Worm (Caenorhabditis elegans): ENCODE measurements around the gene nlp-60.
A peak's percentile ranks its signal among the peaks of the same experiment; 100 is the strongest.

Gene nlp-60

DNA sequence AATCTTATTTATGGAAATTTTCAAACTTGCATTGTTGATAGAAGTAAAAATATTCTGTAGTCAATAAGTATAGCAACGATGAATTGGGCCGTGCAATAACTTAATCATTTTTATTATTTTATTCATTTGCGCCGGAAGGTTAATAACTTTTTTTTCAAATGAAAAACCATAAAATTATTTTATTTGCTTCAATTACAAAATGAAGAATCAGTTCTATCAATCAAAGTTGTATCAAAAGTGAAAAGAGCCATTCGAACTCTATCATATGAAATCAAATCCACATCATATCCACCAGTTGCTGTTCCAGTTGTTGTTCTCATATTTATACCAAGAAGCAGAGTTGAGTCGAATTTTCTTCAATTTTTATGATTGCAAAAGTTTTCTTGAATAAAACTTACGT, 30.6 kb downstream of the nlp-60 start, which contains the start of gene cyp-33E1:
TSS of gene cyp-33E1 (minus strand) at position 101 of the 400 bp plus-strand sequence.
- TF ChIP-seq ama-1 (optimal IDR thresholded peaks at IDR 0.05) (no peak), eor-1 (tag; optimal IDR thresholded peaks at IDR 0.05) (no peak), jun-1 (tag; optimal IDR thresholded peaks at IDR 0.05) (no peak), egl-27 (tag; optimal IDR thresholded peaks at IDR 0.05) (no peak)

DNA sequence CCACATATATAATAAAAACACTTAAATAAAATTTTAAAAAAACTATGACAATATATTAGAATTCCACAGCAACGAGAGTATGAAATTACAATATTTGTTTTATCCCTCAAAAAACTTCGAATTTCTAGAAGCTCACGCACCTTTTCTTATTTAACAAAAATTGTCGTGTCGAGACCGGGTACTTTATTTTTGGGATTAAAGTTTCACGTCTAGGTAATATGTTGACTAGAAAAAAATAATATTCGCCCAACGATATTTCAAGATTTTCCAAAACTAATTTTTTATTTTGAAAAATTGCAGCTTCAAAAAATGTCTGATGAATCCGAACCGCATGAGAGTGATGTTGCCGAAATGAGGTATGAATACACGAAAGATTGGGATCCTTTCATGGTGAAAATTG, 34.7 kb downstream of the nlp-60 start, which contains the start of gene C49C8.3:
TSS of gene C49C8.3 (plus strand) at position 301 of the 400 bp plus-strand sequence.
- TF ChIP-seq zag-1 (tag; optimal IDR thresholded peaks at IDR 0.05) (no peak), ceh-9 (tag; optimal IDR thresholded peaks at IDR 0.05) (no peak), ztf-11 (tag; optimal IDR thresholded peaks at IDR 0.05) (no peak), nhr-77 (tag; optimal IDR thresholded peaks at IDR 0.05) (no peak), nfya-1 (tag; optimal IDR thresholded peaks at IDR 0.05; ENCODE audit: insufficient read depth) (no peak)

DNA sequence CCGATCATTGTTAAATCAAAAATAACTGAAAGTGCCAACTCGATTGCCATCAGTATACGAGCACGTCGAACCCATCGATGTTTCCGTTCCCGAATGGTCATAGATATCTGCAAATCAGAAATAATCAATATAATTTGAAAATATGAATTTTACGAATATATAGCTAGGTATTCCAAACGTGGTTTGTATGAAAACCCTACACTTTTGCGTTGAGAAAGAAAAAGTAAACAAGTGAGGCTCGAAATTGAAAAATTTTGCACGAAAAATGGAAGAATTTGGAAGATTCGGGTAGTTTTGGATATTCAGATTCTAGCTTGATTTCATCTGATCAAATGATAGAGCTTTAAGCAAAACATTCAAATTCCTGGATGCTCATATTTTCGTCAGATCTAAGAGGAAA, 40.4 kb downstream of the nlp-60 start, which contains the start of gene F42A9.9:
TSS of gene F42A9.9 (minus strand) at position 101 of the 400 bp plus-strand sequence.
- TF ChIP-seq lsy-12 (tag; optimal IDR thresholded peaks at IDR 0.05) = no peak

DNA sequence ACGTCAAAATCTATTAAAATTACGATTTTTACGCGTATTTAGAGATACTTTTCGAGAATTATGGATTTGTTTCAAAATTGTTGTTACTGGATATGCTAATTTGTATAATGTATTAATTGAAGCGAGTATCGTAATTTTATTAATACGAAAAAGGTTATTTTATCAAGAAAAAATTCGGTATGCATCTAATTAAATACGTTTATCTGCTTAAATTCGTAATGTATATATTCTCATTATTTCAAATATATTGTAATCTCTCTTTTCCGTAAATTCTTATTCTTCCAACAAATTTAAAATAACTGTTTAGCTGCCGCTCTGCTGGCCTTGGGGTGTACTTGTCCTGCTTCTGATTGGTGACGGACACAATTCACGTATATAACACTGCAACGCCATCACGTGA, 48.1 kb downstream of the nlp-60 start, which contains the start of gene dgk-4:
TSS of gene dgk-4 (plus strand) at position 301 of the 400 bp plus-strand sequence.
- TF ChIP-seq daf-12 (tag; optimal IDR thresholded peaks at IDR 0.05) = no peak
- TF ChIP-seq fkh-10 (GFP tag; optimal IDR thresholded peaks at IDR 0.05) = no peak
- TF ChIP-seq egl-5 (tag; optimal IDR thresholded peaks at IDR 0.05) = no peak
- no peak for TF ChIP-seq mml-1 (tag; optimal IDR thresholded peaks at IDR 0.05)
- no peak for TF ChIP-seq hmg-11 (tag; optimal IDR thresholded peaks at IDR 0.05)
- TF ChIP-seq elt-2 (tag; optimal IDR thresholded peaks at IDR 0.05) = no peak
- TF ChIP-seq unc-62 (GFP tag; optimal IDR thresholded peaks at IDR 0.05) = no peak
- no peak for TF ChIP-seq nhr-237 (tag; optimal IDR thresholded peaks at IDR 0.05)
- TF ChIP-seq R02D3.7 (tag; optimal IDR thresholded peaks at IDR 0.05) = no peak

DNA sequence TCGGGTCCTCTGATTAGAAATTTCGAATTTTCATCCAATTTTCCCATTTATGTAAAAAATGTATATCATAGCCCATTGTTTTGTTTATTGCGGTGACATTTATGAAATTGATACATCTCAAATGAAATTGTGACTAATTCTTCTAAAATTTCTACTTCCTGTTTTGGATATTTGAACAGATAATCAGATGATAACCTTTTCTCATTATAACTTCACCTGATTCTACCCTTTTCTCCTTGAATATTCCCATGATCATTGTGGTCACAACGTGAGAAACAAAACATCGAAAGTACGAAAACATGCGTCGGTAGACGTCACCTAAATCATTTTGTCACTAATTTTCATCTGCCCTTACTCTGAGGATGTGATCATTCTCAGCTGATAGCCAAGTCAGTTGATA, 48.9 kb downstream of the nlp-60 start:
- TF ChIP-seq hmg-11 (tag; optimal IDR thresholded peaks at IDR 0.05) (no peak), unc-62 (GFP tag; optimal IDR thresholded peaks at IDR 0.05) (no peak), zag-1 (tag; optimal IDR thresholded peaks at IDR 0.05) (no peak), elt-3 (tag; optimal IDR thresholded peaks at IDR 0.05) (no peak), lin-39 (tag; optimal IDR thresholded peaks at IDR 0.05) (no peak), elt-2 (tag; optimal IDR thresholded peaks at IDR 0.05) (no peak), lsy-12 (tag; optimal IDR thresholded peaks at IDR 0.05) (no peak), ceh-28 (tag; optimal IDR thresholded peaks at IDR 0.05) (no peak), aly-2 (tag; optimal IDR thresholded peaks at IDR 0.05) (no peak), daf-12 (tag; optimal IDR thresholded peaks at IDR 0.05) (no peak), elt-1 (tag; optimal IDR thresholded peaks at IDR 0.05) (no peak), tbx-2 (tag; optimal IDR thresholded peaks at IDR 0.05) (no peak), nhr-23 (tag; optimal IDR thresholded peaks at IDR 0.05) (no peak)

DNA sequence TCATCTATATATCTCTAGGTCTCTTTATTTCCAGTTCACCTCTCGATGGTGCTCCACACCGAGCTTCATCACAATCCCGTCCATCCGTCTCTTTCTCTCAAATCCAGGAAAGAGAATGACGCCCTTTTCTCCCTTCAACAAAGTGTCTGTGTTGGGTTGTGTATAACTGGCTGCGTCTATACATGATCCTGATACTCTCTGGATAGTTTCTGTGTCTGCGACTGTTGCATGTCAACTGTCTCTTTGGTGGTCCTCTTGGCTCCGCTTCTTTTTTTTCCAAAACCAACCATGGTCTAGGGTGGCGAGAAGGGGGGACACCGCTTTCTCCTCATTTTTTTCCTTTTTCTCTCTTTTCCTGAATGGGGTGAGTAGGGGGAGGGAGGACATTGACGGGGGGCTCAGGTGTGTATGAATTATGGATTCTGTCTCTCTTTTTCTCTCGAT, 49.5 kb downstream of the nlp-60 start:
- TF ChIP-seq nfya-1 (tag; optimal IDR thresholded peaks at IDR 0.05; ENCODE audit: insufficient read depth) (peak; percentile 75), lin-39 (tag; optimal IDR thresholded peaks at IDR 0.05) (peak; percentile 54), jun-1 (tag; optimal IDR thresholded peaks at IDR 0.05) (no peak), ama-1 (optimal IDR thresholded peaks at IDR 0.05) (no peak), nhr-67 (tag; optimal IDR thresholded peaks at IDR 0.05) (no peak), nhr-25 (tag; optimal IDR thresholded peaks at IDR 0.05) (no peak), sea-2 (GFP tag; optimal IDR thresholded peaks at IDR 0.05) (no peak), ceh-28 (tag; optimal IDR thresholded peaks at IDR 0.05) (no peak), nhr-76 (tag; optimal IDR thresholded peaks at IDR 0.05) (no peak), nhr-12 (tag; optimal IDR thresholded peaks at IDR 0.05) (no peak), nhr-11 (tag; optimal IDR thresholded peaks at IDR 0.05) (no peak), nhr-77 (tag; optimal IDR thresholded peaks at IDR 0.05) (no peak), lin-15B (tag; optimal IDR thresholded peaks at IDR 0.05) (peak; percentile 25), nhr-237 (tag; optimal IDR thresholded peaks at IDR 0.05) (no peak), fkh-2 (tag; optimal IDR thresholded peaks at IDR 0.05) (no peak), fkh-10 (GFP tag; optimal IDR thresholded peaks at IDR 0.05) (peak; percentile 34), nhr-23 (tag; optimal IDR thresholded peaks at IDR 0.05) (no peak), egl-5 (tag; optimal IDR thresholded peaks at IDR 0.05) (no peak), hmg-11 (tag; optimal IDR thresholded peaks at IDR 0.05) (peak; percentile 86), skn-1 (tag; optimal IDR thresholded peaks at IDR 0.05) (no peak), ztf-11 (tag; optimal IDR thresholded peaks at IDR 0.05) (no peak), lsy-12 (tag; optimal IDR thresholded peaks at IDR 0.05) (no peak), elt-2 (tag; optimal IDR thresholded peaks at IDR 0.05) (no peak), ceh-82 (tag; optimal IDR thresholded peaks at IDR 0.05) (no peak), R02D3.7 (tag; optimal IDR thresholded peaks at IDR 0.05) (no peak), unc-39 (tag; optimal IDR thresholded peaks at IDR 0.05) (no peak), ztf-4 (tag; optimal IDR thresholded peaks at IDR 0.05) (no peak)

Measured in whole organism, L3 larva.